Worm (Caenorhabditis elegans): ENCODE measurements around the gene ehs-1.

ce11 chrII:5828486-5828885 is 8.0 kb downstream of the ehs-1 start, which contains the start of gene ZK1248.11:
- TF ChIP-seq snpc-4 (tag; optimal IDR thresholded peaks at IDR 0.05) (no peak), elt-3 (tag; optimal IDR thresholded peaks at IDR 0.05) (no peak), bed-3 (GFP tag; optimal IDR thresholded peaks at IDR 0.05) (no peak), unc-120 (tag; optimal IDR thresholded peaks at IDR 0.05; ENCODE audit: poor library complexity, severe bottlenecking) (no peak), mep-1 (tag; optimal IDR thresholded peaks at IDR 0.05) (no peak), sptf-1 (tag; optimal IDR thresholded peaks at IDR 0.05) (no peak), zip-8 (tag; optimal IDR thresholded peaks at IDR 0.05) (no peak)

Measured in whole organism, mixed stage, embryonic.